Worm (Caenorhabditis elegans) whole organism, late embryonic: Measurements from ENCODE around the gene mca-2.

ENCODE experiments used
- T23F11.4 ChIP-seq: fragments of 200-800 bp; sonication (Bioruptor generic); optimal IDR thresholded peaks from 2 replicates; lab custom pipeline; 2018; ENCODE audit warnings: mild to moderate bottlenecking, missing genetic modification characterization, missing compliant biosample characterization
- ceh-22 ChIP-seq: sonication (generic microtip); optimal IDR thresholded peaks from 2 replicates; lab custom pipeline; 2017; ENCODE audit warnings: missing biosample characterization, missing genetic modification characterization
- ceh-6 ChIP-seq: fragments of 200-800 bp; sonication (Bioruptor generic); optimal IDR thresholded peaks from 2 replicates; lab custom pipeline; 2018; ENCODE audit warnings: mild to moderate bottlenecking, missing genetic modification characterization, missing compliant biosample characterization

- no peak for TF ChIP-seq ceh-6 (GFP tag; lab: Kevin White, UChicago)
- TF ChIP-seq T23F11.4 (GFP tag; lab: Kevin White, UChicago) = no peak
- no peak for TF ChIP-seq ceh-22 (tag; lab: Kevin White, UChicago)
Measured at ce11 chrIV:2099771-2100170, 15.9 kb downstream of the mca-2 start, which contains the start of gene C23H5.11.
